Worm (Caenorhabditis elegans) whole organism, late embryonic: ENCODE measurements around the gene atp-2.

Experiments
- C08G9.2 ChIP-seq: sonication (generic microtip); optimal IDR thresholded peaks from 2 replicates; lab custom pipeline; 2016; ENCODE audit warnings: mild to moderate bottlenecking, missing genetic modification characterization, moderate library complexity, missing compliant biosample characterization
- C38D4.7 ChIP-seq: fragments of 200-800 bp; sonication (Bioruptor generic); optimal IDR thresholded peaks from 2 replicates; lab custom pipeline; 2018; ENCODE audit warnings: mild to moderate bottlenecking, missing genetic modification characterization, moderate library complexity, missing compliant biosample characterization
- F13H6.1 ChIP-seq: sonication (generic microtip); optimal IDR thresholded peaks from 2 replicates; lab custom pipeline; 2016; ENCODE audit warnings: missing genetic modification characterization, missing compliant biosample characterization
- Y22D7AL.16 ChIP-seq: sonication (generic microtip); optimal IDR thresholded peaks from 2 replicates; lab custom pipeline; 2016; ENCODE audit warnings: missing genetic modification characterization, missing compliant biosample characterization
- ceh-18 ChIP-seq: sonication (generic microtip); optimal IDR thresholded peaks from 2 replicates; lab custom pipeline; 2016; ENCODE audit warnings: missing genetic modification characterization, missing compliant biosample characterization
- ceh-19 ChIP-seq: fragments of 200-800 bp; sonication (Bioruptor generic); optimal IDR thresholded peaks from 2 replicates; lab custom pipeline; 2018; ENCODE audit warnings: mild to moderate bottlenecking, missing genetic modification characterization, missing compliant biosample characterization
- ceh-2 ChIP-seq: sonication (generic microtip); optimal IDR thresholded peaks from 2 replicates; lab custom pipeline; 2016; ENCODE audit warnings: missing genotype, missing genetic modification characterization, missing compliant biosample characterization
- ceh-24 ChIP-seq: sonication (generic microtip); optimal IDR thresholded peaks from 2 replicates; lab custom pipeline; 2016; ENCODE audit warnings: mild to moderate bottlenecking, missing genetic modification characterization, missing compliant biosample characterization
- ceh-30 ChIP-seq: fragments of 150-350 bp; optimal IDR thresholded peaks from 2 replicates; lab custom pipeline; 2014; ENCODE audit warnings: missing biosample characterization, missing genetic modification characterization
- ceh-31 ChIP-seq: sonication (generic microtip); optimal IDR thresholded peaks from 2 replicates; lab custom pipeline; 2016; ENCODE audit warnings: missing genetic modification characterization, missing compliant biosample characterization
- dve-1 ChIP-seq: sonication (generic microtip); optimal IDR thresholded peaks from 2 replicates; lab custom pipeline; 2017; ENCODE audit warnings: antibody characterized with exemption, mild to moderate bottlenecking, missing genetic modification characterization, missing compliant biosample characterization
- ets-4 ChIP-seq: sonication (generic microtip); optimal IDR thresholded peaks from 2 replicates; lab custom pipeline; 2016; ENCODE audit warnings: missing genetic modification characterization, missing compliant biosample characterization
- hlh-13 ChIP-seq: fragments of 200-800 bp; sonication (Bioruptor generic); optimal IDR thresholded peaks from 2 replicates; lab custom pipeline; 2018; ENCODE audit warnings: mild to moderate bottlenecking, missing genetic modification characterization, missing compliant biosample characterization
- hlh-30 ChIP-seq: sonication (generic microtip); optimal IDR thresholded peaks from 2 replicates; lab custom pipeline; 2017; ENCODE audit warnings: antibody characterized with exemption, missing genetic modification characterization, missing compliant biosample characterization; ENCODE audit not compliant: insufficient read depth
- hlh-6 ChIP-seq: sonication (generic microtip); optimal IDR thresholded peaks from 2 replicates; lab custom pipeline; 2016; ENCODE audit warnings: missing genotype, missing genetic modification characterization, missing compliant biosample characterization
- hlh-8 ChIP-seq: sonication (generic microtip); optimal IDR thresholded peaks from 2 replicates; lab custom pipeline; 2016; ENCODE audit warnings: missing genotype, missing genetic modification characterization, missing compliant biosample characterization
- lim-6 ChIP-seq: sonication (generic microtip); optimal IDR thresholded peaks from 2 replicates; lab custom pipeline; 2016; ENCODE audit warnings: missing genetic modification characterization, missing compliant biosample characterization
- madf-2 ChIP-seq: sonication (generic microtip); optimal IDR thresholded peaks from 2 replicates; lab custom pipeline; 2017; ENCODE audit warnings: missing genetic modification characterization, missing compliant biosample characterization
- nhr-11 ChIP-seq: fragments of 150-350 bp; optimal IDR thresholded peaks from 2 replicates; lab custom pipeline; 2014; ENCODE audit warnings: missing biosample characterization, missing genetic modification characterization
- pax-1 ChIP-seq: fragments of 150-350 bp; optimal IDR thresholded peaks from 2 replicates; lab custom pipeline; 2014; ENCODE audit warnings: missing biosample characterization, missing genetic modification characterization
- pha-2 ChIP-seq: sonication (generic microtip); optimal IDR thresholded peaks from 2 replicates; lab custom pipeline; 2017; ENCODE audit warnings: mild to moderate bottlenecking, missing genetic modification characterization, missing compliant biosample characterization
- pha-4 ChIP-seq: fragments of 150-350 bp; optimal IDR thresholded peaks from 2 replicates; lab custom pipeline; 2018; ENCODE audit warnings: missing biosample characterization, missing genetic modification reagents, missing genetic modification characterization
- ref-2 ChIP-seq: sonication (generic microtip); optimal IDR thresholded peaks from 2 replicates; lab custom pipeline; 2016; ENCODE audit warnings: missing genetic modification characterization, missing compliant biosample characterization
- rnt-1 ChIP-seq: sonication (generic microtip); optimal IDR thresholded peaks from 2 replicates; lab custom pipeline; 2016; ENCODE audit warnings: missing genetic modification characterization, missing compliant biosample characterization
- syd-9 ChIP-seq: sonication (generic microtip); optimal IDR thresholded peaks from 2 replicates; lab custom pipeline; 2016; ENCODE audit warnings: mild to moderate bottlenecking, missing genetic modification characterization, moderate library complexity, missing compliant biosample characterization
- tbx-7 ChIP-seq: sonication (generic microtip); optimal IDR thresholded peaks from 2 replicates; lab custom pipeline; 2016; ENCODE audit warnings: missing genotype, missing genetic modification characterization, missing compliant biosample characterization
- ttx-3 ChIP-seq: sonication (generic microtip); optimal IDR thresholded peaks from 2 replicates; lab custom pipeline; 2016; ENCODE audit warnings: missing genetic modification reagents, missing genetic modification characterization, missing compliant biosample characterization
- unc-3 ChIP-seq, 2 experiments: fragments of 200-800 bp in 1 of 2; sonication (Bioruptor generic) in 1 of 2; sonication (generic microtip) in 1 of 2; conservative IDR thresholded peaks in 1 of 2; optimal IDR thresholded peaks in 1 of 2; 2 replicates each; pipeline versions ENCODE4 v1.3.6 to Lab custom; 2016 to 2022; ENCODE audit warnings: missing compliant biosample characterization in 2 of 2, missing genetic modification characterization in 2 of 2, missing genetic modification reagents in 1 of 2
- unc-42 ChIP-seq: sonication (generic microtip); optimal IDR thresholded peaks from 2 replicates; lab custom pipeline; 2016; ENCODE audit warnings: missing genotype, missing genetic modification characterization, missing compliant biosample characterization
- unc-55 ChIP-seq: sonication (generic microtip); optimal IDR thresholded peaks from 2 replicates; lab custom pipeline; 2017; ENCODE audit warnings: missing biosample characterization, missing genetic modification reagents, missing genetic modification characterization
- unc-86 ChIP-seq: sonication (generic microtip); optimal IDR thresholded peaks from 2 replicates; lab custom pipeline; 2016; ENCODE audit warnings: missing genetic modification characterization, missing compliant biosample characterization
- zip-5 ChIP-seq: sonication (generic microtip); optimal IDR thresholded peaks from 2 replicates; lab custom pipeline; 2016; ENCODE audit warnings: missing genetic modification characterization, missing compliant biosample characterization

Gene atp-2

ce11 chrIII:5185620-5186019 is 42.6 kb upstream of the atp-2 start, which contains the start of gene pup-2:
Gene pup-2 (plus strand): TSS chrIII:5185920.
- TF ChIP-seq hlh-6 (tag; lab: Kevin White, UChicago) (no peak), ceh-18 (tag; lab: Kevin White, UChicago) (no peak)

ce11 chrIII:5188426-5188825 is 39.8 kb upstream of the atp-2 start, which contains the start of gene K10D2.8:
Gene K10D2.8 (plus strand): TSS chrIII:5188726.
- no peak for TF ChIP-seq dve-1 (tag; lab: Kevin White, UChicago)
- no peak for TF ChIP-seq ttx-3 (tag; lab: Kevin White, UChicago)
- TF ChIP-seq nhr-11, result no peak
- no peak for TF ChIP-seq ceh-31 (tag; lab: Kevin White, UChicago)
- no peak for TF ChIP-seq C38D4.7 (GFP tag; lab: Kevin White, UChicago)
- no peak for TF ChIP-seq hlh-30
- no peak for TF ChIP-seq hlh-13 (GFP tag; lab: Kevin White, UChicago)
- TF ChIP-seq madf-2 (tag; lab: Kevin White, UChicago), result no peak
- no peak for TF ChIP-seq pax-1 (tag; lab: Kevin White, UChicago)

ce11 chrIII:5190179-5190578 is 38.0 kb upstream of the atp-2 start:
- peak; percentile 20 for TF ChIP-seq ceh-2 (tag; lab: Kevin White, UChicago)
- peak; percentile 35 for TF ChIP-seq zip-5
- peak; percentile 21 for TF ChIP-seq lim-6 (tag; lab: Kevin White, UChicago)
- TF ChIP-seq C08G9.2 (tag; lab: Kevin White, UChicago), result peak; percentile 79
- peak; percentile 47 for TF ChIP-seq ceh-31 (tag; lab: Kevin White, UChicago)
- peak; percentile 50 for TF ChIP-seq ref-2 (tag; lab: Kevin White, UChicago)
- peak; percentile 25 for TF ChIP-seq tbx-7
- no peak for TF ChIP-seq pha-4
- TF ChIP-seq F13H6.1 (tag; lab: Kevin White, UChicago), result no peak
- TF ChIP-seq ets-4, result peak; percentile 91

ce11 chrIII:5190671-5191174 is 37.5 kb upstream of the atp-2 start, which contains the start of gene hira-1:
Gene hira-1 (plus strand): TSS chrIII:5191124.
- peak; percentile 55 for TF ChIP-seq unc-42 (tag; lab: Kevin White, UChicago)
- TF ChIP-seq dve-1 (tag; lab: Kevin White, UChicago), result no peak

ce11 chrIII:5193266-5193665 is 35.0 kb upstream of the atp-2 start:
- TF ChIP-seq hlh-30 (peak; percentile 18), pax-1 (tag; lab: Kevin White, UChicago) (no peak)

- TF ChIP-seq hlh-6 (tag; lab: Kevin White, UChicago) (no peak), ceh-30 (tag; lab: Kevin White, UChicago) (no peak), ceh-24 (tag; lab: Kevin White, UChicago) (no peak), hlh-30 (no peak), unc-55 (no peak), rnt-1 (tag; lab: Kevin White, UChicago) (no peak), pha-2 (tag; lab: Kevin White, UChicago) (no peak), unc-86 (no peak), Y22D7AL.16 (tag; lab: Kevin White, UChicago) (no peak), C38D4.7 (GFP tag; lab: Kevin White, UChicago) (no peak), unc-3 (GFP tag; conservative IDR thresholded peaks at IDR 0.05; lab: Robert Waterston, UW) (no peak), unc-3 (tag; optimal IDR thresholded peaks at IDR 0.05; lab: Kevin White, UChicago) (no peak), hlh-8 (tag; lab: Kevin White, UChicago) (no peak), syd-9 (no peak), ceh-19 (GFP tag; lab: Kevin White, UChicago) (no peak)
Measured at ce11 chrIII:5195690-5196089, 32.5 kb upstream of the atp-2 start, which contains the start of gene moc-6. Gene moc-6 (plus strand): TSS chrIII:5195990.
